Worm (Caenorhabditis elegans): ENCODE data around the gene ldp-1.

Gene ldp-1

DNA sequence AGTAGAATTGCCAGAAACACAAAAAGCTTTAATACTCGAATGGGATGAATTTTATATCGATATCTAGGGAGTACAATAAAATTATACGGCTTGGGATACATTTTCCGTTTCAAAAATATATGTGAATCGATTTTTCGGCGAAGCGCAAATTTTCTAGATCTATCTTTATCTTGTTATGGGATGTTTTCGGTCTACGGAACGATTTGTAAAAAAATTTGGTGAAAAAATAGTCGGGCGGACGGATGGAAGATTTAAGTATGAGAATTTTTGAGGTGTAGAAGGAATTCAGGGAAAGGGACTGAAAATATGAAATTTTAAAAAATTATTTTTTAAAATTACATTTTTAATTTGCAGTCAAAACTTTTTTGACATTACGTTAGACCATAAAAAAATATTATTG, 21.4 kb upstream of the ldp-1 start, which contains the start of gene F22F7.4:
Gene F22F7.4, minus strand, starts transcription at position 101 of the 400 bp plus-strand sequence.
- no peak for TF ChIP-seq F57C9.4 (tag; optimal IDR thresholded peaks at IDR 0.05)
- no peak for TF ChIP-seq ztf-3 (GFP tag; optimal IDR thresholded peaks at IDR 0.05)
- no peak for TF ChIP-seq mcd-1 (GFP tag; IDR thresholded peaks at IDR 0.05)
- no peak for TF ChIP-seq attf-5 (GFP tag; optimal IDR thresholded peaks at IDR 0.05)
- no peak for TF ChIP-seq him-1 (tag; optimal IDR thresholded peaks at IDR 0.05)
- no peak for TF ChIP-seq ets-4 (GFP tag; optimal IDR thresholded peaks at IDR 0.05)
- no peak for TF ChIP-seq zfh-2 (GFP tag; conservative IDR thresholded peaks at IDR 0.05)
- TF ChIP-seq athp-1 (tag; optimal IDR thresholded peaks at IDR 0.05): no peak
- no peak for TF ChIP-seq attf-6 (GFP tag; IDR thresholded peaks at IDR 0.05)
- no peak for TF ChIP-seq lir-1 (GFP tag; conservative IDR thresholded peaks at IDR 0.05)
- TF ChIP-seq B0019.2 (GFP tag; conservative IDR thresholded peaks at IDR 0.05): no peak
- no peak for TF ChIP-seq mxl-1 (tag; optimal IDR thresholded peaks at IDR 0.05)
- TF ChIP-seq lin-54 (GFP tag; optimal IDR thresholded peaks at IDR 0.05): no peak
- TF ChIP-seq lin-26 (GFP tag; IDR thresholded peaks at IDR 0.05): no peak
- TF ChIP-seq F37B4.10 (GFP tag; IDR thresholded peaks at IDR 0.05): no peak

ce11 chrV:2109295-2109694, 18.0 kb upstream of the ldp-1 start, which contains the start of gene ckb-4:
Gene ckb-4, minus strand, starts transcription at chrV:2109434.
- TF ChIP-seq nhr-80 (tag; optimal IDR thresholded peaks at IDR 0.05) (peak; percentile 22), ztf-28 (GFP tag; IDR thresholded peaks at IDR 0.05) (no peak)

DNA sequence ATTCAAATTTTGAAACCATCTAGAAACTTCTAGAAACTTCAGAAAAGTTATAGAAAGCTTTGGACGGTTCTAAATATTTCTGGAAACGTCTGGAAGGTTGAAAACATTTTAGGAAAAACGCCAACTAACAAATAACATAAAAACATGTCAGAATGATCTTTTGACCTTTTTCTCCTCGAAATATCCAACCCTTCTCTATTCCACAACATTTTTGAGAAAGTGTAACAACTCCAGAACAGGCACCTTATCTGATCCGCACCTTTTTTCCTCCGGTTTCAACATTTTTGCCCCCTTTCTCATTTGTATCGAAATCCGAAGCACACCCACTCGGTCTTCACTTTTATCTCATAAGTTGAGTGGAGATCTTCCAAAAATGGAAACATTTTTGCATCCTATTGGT, 17.0 kb upstream of the ldp-1 start, which contains the start of gene F22F7.3:
Gene F22F7.3, plus strand, starts transcription at position 301 of the 400 bp plus-strand sequence.
- no peak for TF ChIP-seq dpl-1 (GFP tag; optimal IDR thresholded peaks at IDR 0.05)
- no peak for TF ChIP-seq B0261.1 (tag; optimal IDR thresholded peaks at IDR 0.05)
- TF ChIP-seq tbx-9 (tag; optimal IDR thresholded peaks at IDR 0.05; ENCODE audit: borderline replicate concordance): no peak

DNA sequence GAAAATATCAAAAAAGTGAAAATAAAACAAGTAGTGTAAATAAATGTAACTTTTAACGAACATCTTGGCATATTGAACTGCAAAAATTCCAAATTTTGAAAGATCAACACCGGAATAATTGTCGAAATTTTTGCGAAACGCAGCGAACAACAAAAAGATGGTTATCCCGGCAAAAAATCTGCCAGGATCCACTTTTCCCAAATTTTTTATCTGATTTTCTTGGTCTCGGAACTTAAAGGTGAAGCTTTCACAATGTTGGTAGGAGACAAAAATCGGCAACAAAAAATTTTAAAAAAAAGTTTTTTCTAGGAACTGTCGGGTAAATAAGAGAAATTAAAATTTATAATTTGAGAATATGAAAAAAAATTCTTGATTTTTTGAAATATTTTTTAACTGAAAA, 8.8 kb upstream of the ldp-1 start, which contains the start of gene bgnt-1.2:
Gene bgnt-1.2, minus strand, starts transcription at position 101 of the 400 bp plus-strand sequence.
- no peak for TF ChIP-seq hlh-12 (tag; optimal IDR thresholded peaks at IDR 0.05)
- TF ChIP-seq nhr-179 (tag; optimal IDR thresholded peaks at IDR 0.05): no peak
- no peak for TF ChIP-seq rec-8 (tag; optimal IDR thresholded peaks at IDR 0.05)
- no peak for TF ChIP-seq bed-2 (GFP tag; IDR thresholded peaks at IDR 0.05)

- TF ChIP-seq ztf-18 (tag; optimal IDR thresholded peaks at IDR 0.05): no peak
- TF ChIP-seq ztf-22 (GFP tag; optimal IDR thresholded peaks at IDR 0.05): no peak
- no peak for TF ChIP-seq C06A6.2 (GFP tag; conservative IDR thresholded peaks at IDR 0.05)
- no peak for TF ChIP-seq let-607 (tag; optimal IDR thresholded peaks at IDR 0.05)
These were observed 7.8 kb upstream of the ldp-1 start, which contains the start of gene F22F7.11 for ce11 chrV:2119529-2119928. Gene F22F7.11, plus strand, starts transcription at chrV:2119829.

DNA sequence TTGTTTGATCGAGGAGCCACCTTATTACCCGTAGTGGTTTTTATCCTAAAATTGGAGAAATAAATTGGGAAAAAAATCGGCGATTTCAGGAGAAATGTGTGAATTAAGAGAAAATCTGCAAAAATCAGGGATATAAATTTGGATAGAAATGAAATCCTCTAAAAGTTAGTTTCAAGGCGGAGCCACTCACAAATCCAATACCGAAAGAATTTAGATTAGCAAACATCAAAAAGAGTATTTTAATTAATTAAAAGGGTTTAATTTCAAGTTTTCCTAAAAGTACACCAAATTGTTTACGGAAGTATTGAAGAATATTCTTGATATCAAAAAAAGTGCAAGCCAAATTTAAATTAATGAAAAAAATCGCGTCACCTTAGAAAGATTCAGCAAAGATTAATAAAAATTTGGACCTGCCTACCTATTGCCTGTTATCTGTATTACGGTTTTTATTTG, 5.4 kb upstream of the ldp-1 start, which contains the start of gene F22F7.8:
Gene F22F7.8, minus strand, starts transcription at position 51 of the 453 bp plus-strand sequence.
- no peak for TF ChIP-seq lin-54 (GFP tag; optimal IDR thresholded peaks at IDR 0.05)
- TF ChIP-seq F33H1.4 (GFP tag; IDR thresholded peaks at IDR 0.05): no peak
- TF ChIP-seq fkh-3 (tag; optimal IDR thresholded peaks at IDR 0.05): no peak
- no peak for TF ChIP-seq sea-2 (GFP tag; IDR thresholded peaks at IDR 0.05)
- TF ChIP-seq madf-8 (GFP tag; conservative IDR thresholded peaks at IDR 0.05): no peak
- no peak for TF ChIP-seq ama-1 (optimal IDR thresholded peaks at IDR 0.05)
- no peak for TF ChIP-seq ama-1 (GFP tag; optimal IDR thresholded peaks at IDR 0.05)
- TF ChIP-seq F23B12.7 (tag; optimal IDR thresholded peaks at IDR 0.05; ENCODE audit: insufficient read depth): no peak
- TF ChIP-seq dpl-1 (GFP tag; optimal IDR thresholded peaks at IDR 0.05): no peak
- TF ChIP-seq hlh-12 (tag; optimal IDR thresholded peaks at IDR 0.05): no peak
- no peak for TF ChIP-seq D2030.7 (GFP tag; IDR thresholded peaks at IDR 0.05)
- TF ChIP-seq somi-1 (GFP tag; optimal IDR thresholded peaks at IDR 0.05): no peak
- no peak for TF ChIP-seq die-1 (tag; optimal IDR thresholded peaks at IDR 0.05)
- no peak for TF ChIP-seq ztf-22 (GFP tag; optimal IDR thresholded peaks at IDR 0.05)
- TF ChIP-seq F37B4.10 (GFP tag; IDR thresholded peaks at IDR 0.05): no peak
- TF ChIP-seq K11D2.4 (GFP tag; IDR thresholded peaks at IDR 0.05): no peak
- TF ChIP-seq attf-6 (GFP tag; IDR thresholded peaks at IDR 0.05): no peak
- no peak for TF ChIP-seq ceh-100 (GFP tag; IDR thresholded peaks at IDR 0.05)

Data from whole organism, young adult.